Worm (Caenorhabditis elegans) whole organism, early embryonic: ENCODE data around the gene moc-6.

ENCODE experiments used
- ama-1 ChIP-seq: fragments of 150-350 bp; optimal IDR thresholded peaks from 2 replicates; lab custom pipeline; 2014
- ceh-36 ChIP-seq: sonication (generic microtip); optimal IDR thresholded peaks from 2 replicates; lab custom pipeline; 2016; ENCODE audit warnings: missing genetic modification characterization, inconsistent platforms, missing compliant biosample characterization
- ets-7 ChIP-seq: sonication (generic microtip); optimal IDR thresholded peaks from 2 replicates; lab custom pipeline; 2016; ENCODE audit warnings: missing genotype, missing genetic modification characterization, missing compliant biosample characterization
- flt-1 ChIP-seq: fragments of 200-800 bp; sonication (Bioruptor generic); IDR thresholded peaks from 2 replicates; pipeline ENCODE4 v1.3.6; 2022; ENCODE audit warnings: missing genetic modification characterization, missing compliant biosample characterization
- hmbx-1 ChIP-seq: sonication (generic microtip); optimal IDR thresholded peaks from 2 replicates; lab custom pipeline; 2016; ENCODE audit warnings: mild to moderate bottlenecking, missing genetic modification characterization, missing compliant biosample characterization
- hnd-1 ChIP-seq: sonication (generic microtip); optimal IDR thresholded peaks from 2 replicates; lab custom pipeline; 2016; ENCODE audit warnings: missing genetic modification characterization, missing compliant biosample characterization
- tbx-11 ChIP-seq: fragments of 200-800 bp; sonication (Bioruptor generic); IDR thresholded peaks from 2 replicates; pipeline ENCODE4 v1.3.6; 2022; ENCODE audit warnings: missing genetic modification characterization, missing compliant biosample characterization

DNA sequence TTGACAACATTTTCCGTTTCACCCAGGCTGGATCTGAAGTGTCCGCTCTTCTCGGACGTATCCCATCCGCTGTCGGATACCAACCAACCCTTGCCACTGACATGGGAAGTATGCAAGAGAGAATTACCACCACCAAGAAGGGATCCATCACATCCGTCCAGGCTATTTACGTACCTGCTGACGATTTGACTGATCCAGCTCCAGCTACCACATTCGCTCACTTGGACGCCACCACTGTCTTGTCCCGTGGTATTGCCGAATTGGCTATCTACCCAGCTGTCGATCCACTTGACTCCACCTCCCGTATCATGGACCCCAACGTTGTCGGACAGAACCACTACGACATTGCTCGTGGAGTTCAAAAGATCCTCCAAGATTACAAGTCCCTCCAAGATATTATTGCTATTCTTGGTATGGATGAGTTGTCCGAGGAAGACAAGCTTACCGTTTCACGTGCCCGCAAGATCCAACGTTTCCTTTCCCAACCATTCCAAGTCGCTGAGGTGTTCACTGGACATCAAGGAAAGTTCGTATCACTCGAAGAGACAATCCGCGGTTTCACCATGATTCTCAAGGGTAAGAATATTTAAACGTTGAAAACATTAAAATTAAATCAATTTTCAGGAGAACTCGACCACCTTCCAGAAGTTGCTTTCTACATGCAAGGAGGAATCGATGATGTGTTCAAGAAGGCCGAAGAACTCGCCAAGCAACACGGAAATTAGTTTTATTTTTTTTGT is 33.9 kb downstream of the moc-6 start:
- TF ChIP-seq ceh-36 (tag; lab: Kevin White, UChicago) (no peak), hmbx-1 (tag; lab: Kevin White, UChicago) (no peak), ama-1 (lab: Kevin White, UChicago) (no peak), hnd-1 (tag; lab: Kevin White, UChicago) (no peak), flt-1 (GFP tag; lab: Robert Waterston, UW) (no peak), ets-7 (tag; lab: Kevin White, UChicago) (no peak), tbx-11 (GFP tag; lab: Robert Waterston, UW) (no peak)
